Worm (Caenorhabditis elegans) whole organism, L4 larva: ENCODE data around the gene gta-1.

Experiments
- ZK337.2 ChIP-seq: fragments of 200-800 bp; sonication (Bioruptor generic); IDR thresholded peaks from 2 replicates; pipeline ENCODE4 v1.3.6; 2022; ENCODE audit warnings: missing genetic modification reagents, missing genetic modification characterization, missing compliant biosample characterization
- aly-2 ChIP-seq: sonication (generic microtip); optimal IDR thresholded peaks from 2 replicates; lab custom pipeline; 2018; ENCODE audit warnings: missing biosample characterization, missing genetic modification characterization
- daf-8 ChIP-seq: fragments of 200-800 bp; sonication (Bioruptor generic); IDR thresholded peaks from 2 replicates; pipeline ENCODE4 v1.3.6; 2022; ENCODE audit warnings: missing genetic modification characterization, missing compliant biosample characterization
- jun-1 ChIP-seq: fragments of 150-350 bp; optimal IDR thresholded peaks from 2 replicates; lab custom pipeline; 2014; ENCODE audit warnings: missing biosample characterization, missing genetic modification reagents, missing genetic modification characterization
- lir-3 ChIP-seq: sonication (generic microtip); optimal IDR thresholded peaks from 2 replicates; lab custom pipeline; 2016; ENCODE audit warnings: mild to moderate bottlenecking, missing genetic modification characterization, missing compliant biosample characterization
- madf-9 ChIP-seq: fragments of 200-800 bp; sonication (Bioruptor generic); conservative IDR thresholded peaks from 2 replicates; pipeline ENCODE4 v1.3.6; 2022; ENCODE audit warnings: missing genetic modification reagents, missing genetic modification characterization, missing compliant biosample characterization
- nhr-25 ChIP-seq: sonication (generic microtip); optimal IDR thresholded peaks from 2 replicates; lab custom pipeline; 2017; ENCODE audit warnings: missing genetic modification characterization, mild to moderate bottlenecking, missing compliant biosample characterization, antibody characterized with exemption, moderate library complexity, borderline replicate concordance; ENCODE audit not compliant: insufficient read depth

ce11 chrIV:10141930-10142505, 38.4 kb upstream of the gta-1 start, which contains the start of the genes gst-2, gst-4 and dhs-12:
- TF ChIP-seq jun-1 (no peak), lir-3 (tag; lab: Kevin White, UChicago) (no peak), ZK337.2 (no peak), daf-8 (GFP tag; lab: Robert Waterston, UW) (no peak), aly-2 (tag; lab: Kevin White, UChicago) (no peak), nhr-25 (tag; lab: Kevin White, UChicago) (no peak), madf-9 (no peak)
